Worm (Caenorhabditis elegans) whole organism, L3 larva: ENCODE data around the gene Y116A8C.20.

Experiments used
- R02D3.7 ChIP-seq: fragments of 150-350 bp; optimal IDR thresholded peaks from 2 replicates; lab custom pipeline; 2014; ENCODE audit warnings: missing biosample characterization, missing genetic modification characterization
- ama-1 ChIP-seq: fragments of 150-350 bp; optimal IDR thresholded peaks from 2 replicates; lab custom pipeline; 2018
- daf-12 ChIP-seq: fragments of 150-350 bp; optimal IDR thresholded peaks from 2 replicates; lab custom pipeline; 2014; ENCODE audit warnings: missing biosample characterization, missing genetic modification reagents, missing genetic modification characterization
- elt-2 ChIP-seq: sonication (generic microtip); optimal IDR thresholded peaks from 2 replicates; lab custom pipeline; 2016; ENCODE audit warnings: missing genetic modification reagents, mild to moderate bottlenecking, missing genetic modification characterization, missing compliant biosample characterization
- eor-1 ChIP-seq, 2 experiments: fragments of 150-350 bp; optimal IDR thresholded peaks; 2 replicates each; lab custom pipeline; 2014 to 2018; ENCODE audit warnings: missing biosample characterization in 2 of 2, missing genetic modification characterization in 2 of 2
- fkh-10 ChIP-seq: sonication (generic microtip); optimal IDR thresholded peaks from 2 replicates; lab custom pipeline; 2017; ENCODE audit warnings: missing biosample characterization, missing genetic modification reagents, missing genetic modification characterization
- hmg-11 ChIP-seq: sonication (generic microtip); optimal IDR thresholded peaks from 2 replicates; lab custom pipeline; 2016; ENCODE audit warnings: missing genetic modification characterization, missing compliant biosample characterization
- jun-1 ChIP-seq: fragments of 150-350 bp; optimal IDR thresholded peaks from 2 replicates; lab custom pipeline; 2014; ENCODE audit warnings: missing biosample characterization, missing genetic modification reagents, missing genetic modification characterization
- lsy-12 ChIP-seq: sonication (generic microtip); optimal IDR thresholded peaks from 2 replicates; lab custom pipeline; 2016; ENCODE audit warnings: mild to moderate bottlenecking, missing genetic modification characterization, missing compliant biosample characterization
- mml-1 ChIP-seq: fragments of 150-350 bp; sonication (generic microtip); optimal IDR thresholded peaks from 3 replicates; lab custom pipeline; 2014; ENCODE audit warnings: missing biosample characterization, missing genetic modification characterization
- nfya-1 ChIP-seq: sonication (generic microtip); optimal IDR thresholded peaks from 2 replicates; lab custom pipeline; 2017; ENCODE audit warnings: missing genetic modification characterization, mild to moderate bottlenecking, missing compliant biosample characterization, antibody characterized with exemption, moderate library complexity; ENCODE audit not compliant: insufficient read depth
- nhr-11 ChIP-seq: fragments of 150-350 bp; optimal IDR thresholded peaks from 2 replicates; lab custom pipeline; 2014; ENCODE audit warnings: missing biosample characterization, missing genetic modification characterization
- nhr-12 ChIP-seq: fragments of 150-350 bp; optimal IDR thresholded peaks from 2 replicates; lab custom pipeline; 2014; ENCODE audit warnings: missing biosample characterization, missing genetic modification characterization
- nhr-23 ChIP-seq: fragments of 150-350 bp; optimal IDR thresholded peaks from 2 replicates; lab custom pipeline; 2014; ENCODE audit warnings: missing biosample characterization, missing genetic modification reagents, missing genetic modification characterization
- nhr-237 ChIP-seq: fragments of 150-350 bp; optimal IDR thresholded peaks from 2 replicates; lab custom pipeline; 2014; ENCODE audit warnings: missing biosample characterization, missing genetic modification characterization
- nhr-43 ChIP-seq: sonication (generic microtip); optimal IDR thresholded peaks from 2 replicates; lab custom pipeline; 2016; ENCODE audit warnings: mild to moderate bottlenecking, missing genetic modification characterization, missing compliant biosample characterization; ENCODE audit not compliant: poor library complexity, severe bottlenecking
- nhr-67 ChIP-seq: fragments of 150-350 bp; optimal IDR thresholded peaks from 2 replicates; lab custom pipeline; 2014; ENCODE audit warnings: missing biosample characterization, missing genetic modification characterization
- nhr-77 ChIP-seq: fragments of 150-350 bp; optimal IDR thresholded peaks from 2 replicates; lab custom pipeline; 2014; ENCODE audit warnings: missing biosample characterization, missing genetic modification characterization
- pha-4 ChIP-seq: fragments of 150-350 bp; optimal IDR thresholded peaks from 2 replicates; lab custom pipeline; 2014; ENCODE audit warnings: missing biosample characterization, missing genetic modification reagents, missing genetic modification characterization
- skn-1 ChIP-seq: fragments of 150-350 bp; optimal IDR thresholded peaks from 2 replicates; lab custom pipeline; 2014; ENCODE audit warnings: missing biosample characterization, missing genetic modification characterization
- snpc-4 ChIP-seq: fragments of 150-350 bp; optimal IDR thresholded peaks from 2 replicates; lab custom pipeline; 2014; ENCODE audit warnings: missing biosample characterization, missing genetic modification characterization
- tbx-2 ChIP-seq: sonication (generic microtip); optimal IDR thresholded peaks from 2 replicates; lab custom pipeline; 2016; ENCODE audit warnings: mild to moderate bottlenecking, missing genetic modification characterization, missing compliant biosample characterization
- ztf-11 ChIP-seq: fragments of 150-350 bp; optimal IDR thresholded peaks from 2 replicates; lab custom pipeline; 2014; ENCODE audit warnings: missing biosample characterization, missing genetic modification characterization
- ztf-4 ChIP-seq: fragments of 150-350 bp; optimal IDR thresholded peaks from 2 replicates; lab custom pipeline; 2014; ENCODE audit warnings: missing biosample characterization, missing genetic modification characterization

The Y116A8C.20 gene

ce11 chrIV:17087384-17088099 lies 46.8 kb downstream of the Y116A8C.20 start, which contains the start of the genes snx-13 and snr-1 (continued):
- TF ChIP-seq nhr-12 (tag; lab: Kevin White, UChicago), result no peak
- no peak for TF ChIP-seq daf-12
- no peak for TF ChIP-seq ztf-11 (tag; lab: Kevin White, UChicago)
- TF ChIP-seq ama-1, result no peak
- no peak for TF ChIP-seq jun-1 (tag; lab: Kevin White, UChicago)
- no peak for TF ChIP-seq ztf-4 (tag; lab: Kevin White, UChicago)
- TF ChIP-seq pha-4 (tag; lab: Kevin White, UChicago), result peak; percentile 85
- TF ChIP-seq mml-1, result no peak
- TF ChIP-seq R02D3.7 (tag; lab: Kevin White, UChicago), result peak; percentile 29
- TF ChIP-seq nhr-67 (tag; lab: Kevin White, UChicago), result no peak
- peak; percentile 82 for TF ChIP-seq hmg-11 (tag; lab: Kevin White, UChicago)
- peak; percentile 43 for TF ChIP-seq snpc-4 (tag; lab: Kevin White, UChicago)
- peak; percentile 52 for TF ChIP-seq elt-2 (tag; lab: Kevin White, UChicago)
- peak; percentile 56 for TF ChIP-seq lsy-12 (tag; lab: Kevin White, UChicago)
- TF ChIP-seq tbx-2 (tag; lab: Kevin White, UChicago), result no peak
- no peak for TF ChIP-seq nhr-11 (tag; lab: Kevin White, UChicago)
- no peak for TF ChIP-seq eor-1 (tag; optimal IDR thresholded peaks at IDR 0.05; lab: Kevin White, UChicago)
- no peak for TF ChIP-seq nhr-77
- TF ChIP-seq nfya-1, result peak; percentile 77

ce11 chrIV:17088849-17089248 lies 48.1 kb downstream of the Y116A8C.20 start, which contains the start of gene Y116A8C.43:
Y116A8C.43 (plus strand) TSS chrIV:17088851.
- TF ChIP-seq nhr-23 (tag; lab: Kevin White, UChicago) (no peak), fkh-10 (GFP tag; lab: Kevin White, UChicago) (no peak), nfya-1 (no peak), R02D3.7 (tag; lab: Kevin White, UChicago) (no peak), pha-4 (tag; lab: Kevin White, UChicago) (peak; percentile 3), nhr-43 (tag; lab: Kevin White, UChicago) (peak; percentile 4), eor-1 (tag; optimal IDR thresholded peaks at IDR 0.05; lab: Kevin White, UChicago) (no peak), elt-2 (tag; lab: Kevin White, UChicago) (peak; percentile 7), nhr-237 (no peak), skn-1 (no peak), ama-1 (peak; percentile 13)
